Worm (Caenorhabditis elegans): Measurements from ENCODE around the gene crh-1.

crh-1 gene

DNA sequence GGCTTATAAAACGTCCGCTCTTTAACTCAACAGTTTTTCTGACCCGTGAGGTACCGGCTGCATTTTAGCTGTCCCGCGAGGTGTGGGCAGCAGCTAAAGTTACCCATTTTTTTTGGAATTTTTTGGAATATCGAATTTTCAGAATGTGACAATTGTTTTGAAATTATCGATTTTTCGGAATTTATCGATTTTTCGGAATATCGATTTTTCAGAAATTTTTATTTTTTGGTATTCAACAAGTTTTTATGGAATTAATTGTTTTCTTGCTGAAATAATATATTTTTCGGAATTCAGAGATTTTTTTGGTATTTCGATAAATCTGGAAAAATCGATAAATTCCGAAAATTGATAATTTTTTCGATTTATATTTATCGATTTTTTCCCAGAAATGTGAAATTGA is 75.4 kb downstream of the crh-1 start:
- TF ChIP-seq zag-1 (tag; optimal IDR thresholded peaks at IDR 0.05), result no peak
- TF ChIP-seq fos-1 (tag; optimal IDR thresholded peaks at IDR 0.05), result no peak
- TF ChIP-seq nhr-77 (tag; optimal IDR thresholded peaks at IDR 0.05), result no peak
- no peak for TF ChIP-seq lin-13 (GFP tag; optimal IDR thresholded peaks at IDR 0.05)
- no peak for TF ChIP-seq dmd-4 (tag; optimal IDR thresholded peaks at IDR 0.05)
- TF ChIP-seq Y55F3AM.14 (GFP tag; optimal IDR thresholded peaks at IDR 0.05), result no peak
- TF ChIP-seq unc-39 (tag; optimal IDR thresholded peaks at IDR 0.05), result no peak
- no peak for TF ChIP-seq ztf-11 (tag; optimal IDR thresholded peaks at IDR 0.05)
- no peak for TF ChIP-seq lin-11 (tag; optimal IDR thresholded peaks at IDR 0.05)
- TF ChIP-seq ZK546.5 (tag; optimal IDR thresholded peaks at IDR 0.05), result no peak
- TF ChIP-seq R02D3.7 (tag; optimal IDR thresholded peaks at IDR 0.05), result no peak
- TF ChIP-seq unc-62 (GFP tag; optimal IDR thresholded peaks at IDR 0.05), result no peak
- no peak for TF ChIP-seq elt-1 (tag; optimal IDR thresholded peaks at IDR 0.05)
- TF ChIP-seq aly-2 (tag; optimal IDR thresholded peaks at IDR 0.05), result no peak
- no peak for TF ChIP-seq sma-3 (GFP tag; optimal IDR thresholded peaks at IDR 0.05)
- TF ChIP-seq C34F6.9 (tag; optimal IDR thresholded peaks at IDR 0.05), result no peak
- TF ChIP-seq nhr-237 (tag; optimal IDR thresholded peaks at IDR 0.05), result no peak
- TF ChIP-seq nhr-10 (tag; optimal IDR thresholded peaks at IDR 0.05), result no peak

DNA sequence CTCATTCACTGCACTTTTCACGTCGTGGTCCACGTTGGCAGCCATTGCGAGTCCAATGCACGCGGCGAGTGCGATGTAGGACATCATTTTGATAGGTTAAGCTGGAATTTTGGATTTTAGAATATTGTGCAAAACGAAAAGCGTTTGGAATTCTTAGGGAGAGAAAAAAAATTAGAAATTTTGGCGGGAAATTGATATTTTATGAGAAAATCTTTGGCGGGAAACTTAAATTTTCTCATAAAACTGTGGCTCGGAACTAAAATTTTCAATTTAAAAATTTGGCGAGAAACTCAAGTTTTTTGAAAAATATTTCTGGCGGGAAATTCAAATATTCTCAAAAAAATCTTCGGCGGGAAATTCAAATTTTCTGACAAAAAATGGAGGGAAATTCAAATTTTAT is 80.0 kb downstream of the crh-1 start, which contains the start of gene sup-1:
Gene sup-1, minus strand, starts transcription at position 101 of the 400 bp plus-strand sequence.
- TF ChIP-seq unc-39 (tag; optimal IDR thresholded peaks at IDR 0.05), result no peak
- no peak for TF ChIP-seq fos-1 (tag; optimal IDR thresholded peaks at IDR 0.05)
- TF ChIP-seq mdl-1 (tag; optimal IDR thresholded peaks at IDR 0.05), result no peak
- no peak for TF ChIP-seq nhr-129 (tag; optimal IDR thresholded peaks at IDR 0.05)
- no peak for TF ChIP-seq sma-9 (GFP tag; optimal IDR thresholded peaks at IDR 0.05)
- TF ChIP-seq sma-9 (tag; optimal IDR thresholded peaks at IDR 0.05), result no peak

DNA sequence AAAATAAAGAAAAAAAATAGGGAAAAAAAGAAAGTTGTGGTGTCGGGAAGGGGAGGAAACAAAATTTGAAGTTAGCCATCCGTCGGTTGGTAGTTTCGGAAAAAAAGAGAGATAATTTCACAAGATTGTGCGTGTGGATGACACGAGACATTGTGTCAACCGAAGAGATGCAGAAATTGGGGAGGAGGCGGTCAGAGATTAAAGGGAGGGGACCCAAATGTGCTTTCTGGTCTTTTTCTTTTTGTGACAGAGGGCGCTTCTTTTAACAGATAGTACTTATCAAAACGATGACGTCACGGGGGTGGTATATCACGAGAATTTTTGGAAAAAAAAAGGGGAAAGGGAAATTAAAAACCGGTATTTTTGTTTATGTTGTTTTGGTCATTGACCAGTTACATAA is 80.9 kb downstream of the crh-1 start:
- TF ChIP-seq ceh-16 (tag; optimal IDR thresholded peaks at IDR 0.05) (no peak), nhr-12 (tag; optimal IDR thresholded peaks at IDR 0.05) (no peak), zag-1 (tag; optimal IDR thresholded peaks at IDR 0.05) (no peak), Y55F3AM.14 (GFP tag; optimal IDR thresholded peaks at IDR 0.05) (no peak), nhr-21 (tag; optimal IDR thresholded peaks at IDR 0.05) (no peak), sma-9 (GFP tag; optimal IDR thresholded peaks at IDR 0.05) (peak; percentile 70), sma-9 (tag; optimal IDR thresholded peaks at IDR 0.05) (no peak), sma-3 (GFP tag; optimal IDR thresholded peaks at IDR 0.05) (no peak), aly-2 (tag; optimal IDR thresholded peaks at IDR 0.05) (no peak), nhr-11 (tag; optimal IDR thresholded peaks at IDR 0.05) (no peak), nhr-129 (tag; optimal IDR thresholded peaks at IDR 0.05) (peak; percentile 34), nhr-25 (tag; optimal IDR thresholded peaks at IDR 0.05) (no peak), ama-1 (optimal IDR thresholded peaks at IDR 0.05) (no peak), mbf-1 (tag; optimal IDR thresholded peaks at IDR 0.05) (no peak), ZK546.5 (tag; optimal IDR thresholded peaks at IDR 0.05) (no peak), ztf-1 (GFP tag; conservative IDR thresholded peaks at IDR 0.05) (no peak), snpc-4 (tag; optimal IDR thresholded peaks at IDR 0.05) (peak; percentile 1), alr-1 (tag; optimal IDR thresholded peaks at IDR 0.05) (no peak), fos-1 (tag; optimal IDR thresholded peaks at IDR 0.05) (peak; percentile 14), mab-5 (tag; optimal IDR thresholded peaks at IDR 0.05) (peak; percentile 33), mdl-1 (tag; optimal IDR thresholded peaks at IDR 0.05) (peak; percentile 12 to 27), unc-39 (tag; optimal IDR thresholded peaks at IDR 0.05) (no peak), lin-11 (tag; optimal IDR thresholded peaks at IDR 0.05) (no peak), unc-62 (GFP tag; optimal IDR thresholded peaks at IDR 0.05) (no peak), unc-55 (GFP tag; optimal IDR thresholded peaks at IDR 0.05) (peak; percentile 47), C34F6.9 (tag; optimal IDR thresholded peaks at IDR 0.05) (peak; percentile 37), ztf-11 (tag; optimal IDR thresholded peaks at IDR 0.05) (no peak), blmp-1 (tag; optimal IDR thresholded peaks at IDR 0.05; ENCODE audit: insufficient read depth) (peak; percentile 33), lin-39 (tag; optimal IDR thresholded peaks at IDR 0.05) (no peak), elt-3 (tag; optimal IDR thresholded peaks at IDR 0.05) (no peak), crh-2 (tag; optimal IDR thresholded peaks at IDR 0.05) (peak; percentile 46), nhr-23 (tag; optimal IDR thresholded peaks at IDR 0.05) (no peak), nhr-10 (tag; optimal IDR thresholded peaks at IDR 0.05) (no peak), dmd-4 (tag; optimal IDR thresholded peaks at IDR 0.05) (no peak), lin-13 (GFP tag; optimal IDR thresholded peaks at IDR 0.05) (peak; percentile 27), ceh-82 (tag; optimal IDR thresholded peaks at IDR 0.05) (no peak), egl-27 (tag; optimal IDR thresholded peaks at IDR 0.05) (peak; percentile 16), nhr-237 (tag; optimal IDR thresholded peaks at IDR 0.05) (no peak), skn-1 (tag; optimal IDR thresholded peaks at IDR 0.05) (no peak), peb-1 (tag; optimal IDR thresholded peaks at IDR 0.05) (no peak), lsy-2 (tag; optimal IDR thresholded peaks at IDR 0.05) (peak in 1 of 2 experiments; percentile 64), ztf-4 (tag; optimal IDR thresholded peaks at IDR 0.05) (peak; percentile 21), sem-4 (tag; optimal IDR thresholded peaks at IDR 0.05) (peak; percentile 90), nhr-77 (tag; optimal IDR thresholded peaks at IDR 0.05) (no peak), gmeb-1 (tag; optimal IDR thresholded peaks at IDR 0.05) (peak; percentile 13), elt-1 (tag; optimal IDR thresholded peaks at IDR 0.05) (no peak), nhr-6 (tag; optimal IDR thresholded peaks at IDR 0.05) (no peak), R02D3.7 (tag; optimal IDR thresholded peaks at IDR 0.05) (no peak)
